Worm (Caenorhabditis elegans) whole organism, L4 larva: ENCODE measurements around the gene sru-35.

Experiments used
- egl-27 ChIP-seq: sonication (generic microtip); optimal IDR thresholded peaks from 3 replicates; lab custom pipeline; 2017; ENCODE audit warnings: missing biosample characterization, missing genetic modification reagents, missing genetic modification characterization
- nhr-237 ChIP-seq: sonication (generic microtip); optimal IDR thresholded peaks from 2 replicates; lab custom pipeline; 2017; ENCODE audit warnings: missing biosample characterization, missing genetic modification characterization
- pqm-1 ChIP-seq: sonication (generic microtip); optimal IDR thresholded peaks from 2 replicates; lab custom pipeline; 2017; ENCODE audit warnings: missing biosample characterization, missing genetic modification characterization
- saeg-2 ChIP-seq: fragments of 200-800 bp; sonication (Bioruptor generic); IDR thresholded peaks from 2 replicates; pipeline ENCODE4 v1.3.6; 2022; ENCODE audit warnings: missing genetic modification reagents, missing genetic modification characterization, missing compliant biosample characterization

ce11 chrIV:8830591-8830990, 40.5 kb upstream of the sru-35 start, which contains the start of gene T28C6.8:
- TF ChIP-seq nhr-237 (tag; lab: Kevin White, UChicago) (no peak), egl-27 (no peak), saeg-2 (GFP tag; lab: Robert Waterston, UW) (no peak), pqm-1 (tag; lab: Kevin White, UChicago) (peak; percentile 22)
